Fruit fly (Drosophila melanogaster) whole organism, prepupa: Measurements from ENCODE around the gene CG43675.

ENCODE experiments used
- Blimp-1 ChIP-seq: fragments of 200-800 bp; sonication (Bioruptor generic); optimal IDR thresholded peaks from 3 replicates; lab custom pipeline; 2017; ENCODE audit warnings: missing biosample characterization, missing genetic modification characterization, mild to moderate bottlenecking, moderate library complexity, missing genetic modification reagents
- CG10631 ChIP-seq: fragments of 200-800 bp; sonication (Bioruptor generic); optimal IDR thresholded peaks from 2 replicates; lab custom pipeline; 2016; ENCODE audit warnings: missing biosample characterization, missing genetic modification characterization
- CG10669 ChIP-seq: fragments of 200-800 bp; sonication (Bioruptor generic); optimal IDR thresholded peaks from 3 replicates; lab custom pipeline; 2018; ENCODE audit warnings: missing biosample characterization, mild to moderate bottlenecking, missing genetic modification characterization, moderate library complexity
- CG11294 ChIP-seq: fragments of 200-800 bp; sonication (Bioruptor generic); IDR thresholded peaks from 2 replicates; pipeline ENCODE4 v1.3.6; 2022; ENCODE audit warnings: missing biosample characterization, missing genetic modification characterization
- CG11762 ChIP-seq: fragments of 200-800 bp; sonication (Bioruptor generic); optimal IDR thresholded peaks from 3 replicates; lab custom pipeline; 2016; ENCODE audit warnings: missing biosample characterization, missing genetic modification characterization; ENCODE audit not compliant: insufficient read depth
- CG11902 ChIP-seq: fragments of 200-800 bp; sonication (Bioruptor generic); optimal IDR thresholded peaks from 3 replicates; lab custom pipeline; 2016; ENCODE audit warnings: missing biosample characterization, missing genetic modification characterization
- CG15336 ChIP-seq: fragments of 200-800 bp; sonication (Bioruptor generic); IDR thresholded peaks from 2 replicates; pipeline ENCODE4 v1.3.6; 2022; ENCODE audit warnings: missing biosample characterization, missing genetic modification characterization
- CG1621 ChIP-seq: fragments of 200-800 bp; sonication (Bioruptor generic); optimal IDR thresholded peaks from 3 replicates; lab custom pipeline; 2018; ENCODE audit warnings: missing biosample characterization, mild to moderate bottlenecking, missing genetic modification characterization
- CG16779 ChIP-seq: fragments of 200-800 bp; sonication (Bioruptor generic); optimal IDR thresholded peaks from 3 replicates; lab custom pipeline; 2017; ENCODE audit warnings: missing biosample characterization, mild to moderate bottlenecking, missing genetic modification characterization
- CG3032 ChIP-seq: fragments of 200-800 bp; optimal IDR thresholded peaks from 2 replicates; lab custom pipeline; 2019; ENCODE audit warnings: missing biosample characterization, mild to moderate bottlenecking, missing genetic modification characterization, moderate library complexity
- CG31627 ChIP-seq: fragments of 200-800 bp; sonication (Bioruptor generic); optimal IDR thresholded peaks from 3 replicates; lab custom pipeline; 2016; ENCODE audit warnings: missing biosample characterization, missing genetic modification characterization
- CG32006 ChIP-seq: fragments of 200-800 bp; sonication (Bioruptor generic); optimal IDR thresholded peaks from 3 replicates; lab custom pipeline; 2017; ENCODE audit warnings: missing biosample characterization, mild to moderate bottlenecking, missing genetic modification characterization
- CG34406 ChIP-seq: fragments of 200-800 bp; sonication (Bioruptor generic); optimal IDR thresholded peaks from 3 replicates; lab custom pipeline; 2016; ENCODE audit warnings: missing biosample characterization, missing genetic modification characterization
- CG3919 ChIP-seq: fragments of 200-800 bp; sonication (Bioruptor generic); optimal IDR thresholded peaks from 3 replicates; lab custom pipeline; 2016; ENCODE audit warnings: missing biosample characterization, missing genetic modification characterization
- CG4318 ChIP-seq: fragments of 200-800 bp; sonication (Bioruptor generic); optimal IDR thresholded peaks from 3 replicates; lab custom pipeline; 2017; ENCODE audit warnings: missing biosample characterization, mild to moderate bottlenecking, missing genetic modification characterization
- CG6163 ChIP-seq: fragments of 200-800 bp; sonication (Bioruptor generic); IDR thresholded peaks from 3 replicates; pipeline ENCODE4 v1.3.6; 2022; ENCODE audit warnings: missing biosample characterization, missing genetic modification characterization
- CG6276 ChIP-seq: fragments of 200-800 bp; sonication (Bioruptor generic); optimal IDR thresholded peaks from 2 replicates; lab custom pipeline; 2017; ENCODE audit warnings: missing biosample characterization, mild to moderate bottlenecking, missing genetic modification characterization
- CG6792 ChIP-seq: fragments of 200-800 bp; sonication (Bioruptor generic); optimal IDR thresholded peaks from 3 replicates; lab custom pipeline; 2016; ENCODE audit warnings: missing biosample characterization, missing genetic modification characterization
- CG6808 ChIP-seq: fragments of 200-800 bp; sonication (Bioruptor generic); optimal IDR thresholded peaks from 3 replicates; lab custom pipeline; 2017; ENCODE audit warnings: missing biosample characterization, missing genetic modification characterization, mild to moderate bottlenecking, moderate library complexity, missing genetic modification reagents
- CG6854 ChIP-seq: fragments of 200-800 bp; sonication (Bioruptor generic); optimal IDR thresholded peaks from 2 replicates; lab custom pipeline; 2017; ENCODE audit warnings: missing biosample characterization, mild to moderate bottlenecking, missing genetic modification characterization
- CG8119 ChIP-seq: fragments of 200-800 bp; sonication (Bioruptor generic); IDR thresholded peaks from 3 replicates; pipeline ENCODE4 v1.3.6; 2022; ENCODE audit warnings: missing biosample characterization, missing genetic modification characterization
- CG8319 ChIP-seq: fragments of 200-800 bp; sonication (Bioruptor generic); optimal IDR thresholded peaks from 3 replicates; lab custom pipeline; 2016; ENCODE audit warnings: missing biosample characterization, missing genetic modification characterization
- CG9139 ChIP-seq: fragments of 200-800 bp; sonication (Bioruptor generic); optimal IDR thresholded peaks from 3 replicates; lab custom pipeline; 2017; ENCODE audit warnings: missing biosample characterization, mild to moderate bottlenecking, missing genetic modification characterization
- Eip75B ChIP-seq: fragments of 200-800 bp; sonication (Bioruptor generic); optimal IDR thresholded peaks from 3 replicates; lab custom pipeline; 2016; ENCODE audit warnings: missing biosample characterization, missing genetic modification characterization
- Eip93F ChIP-seq: fragments of 200-800 bp; sonication (Bioruptor generic); optimal IDR thresholded peaks from 2 replicates; lab custom pipeline; 2016; ENCODE audit warnings: missing biosample characterization, mild to moderate bottlenecking, missing genetic modification characterization
- Ets96B ChIP-seq: fragments of 200-800 bp; optimal IDR thresholded peaks from 2 replicates; lab custom pipeline; 2019; ENCODE audit warnings: missing biosample characterization, mild to moderate bottlenecking, missing genetic modification characterization, moderate library complexity
- Gug ChIP-seq: fragments of 200-800 bp; sonication (Bioruptor generic); IDR thresholded peaks from 2 replicates; pipeline ENCODE4 v1.3.6; 2022; ENCODE audit warnings: missing biosample characterization, missing genetic modification characterization
- Hr38 ChIP-seq: sonication (Bioruptor generic); optimal IDR thresholded peaks from 2 replicates; lab custom pipeline; 2016; ENCODE audit warnings: missing biosample characterization, missing genetic modification characterization
- Hr39 ChIP-seq: fragments of 200-800 bp; sonication (Bioruptor generic); optimal IDR thresholded peaks from 2 replicates; lab custom pipeline; 2016; ENCODE audit warnings: missing biosample characterization, missing genetic modification characterization
- Hr4 ChIP-seq: fragments of 200-800 bp; sonication (Bioruptor generic); optimal IDR thresholded peaks from 3 replicates; lab custom pipeline; 2016; ENCODE audit warnings: missing biosample characterization, missing genetic modification characterization
- Met ChIP-seq: fragments of 200-800 bp; sonication (Bioruptor generic); optimal IDR thresholded peaks from 3 replicates; lab custom pipeline; 2016; ENCODE audit warnings: missing biosample characterization, missing genetic modification characterization
- OdsH ChIP-seq: fragments of 200-800 bp; sonication (Bioruptor generic); optimal IDR thresholded peaks from 3 replicates; lab custom pipeline; 2016; ENCODE audit warnings: missing biosample characterization, missing genetic modification characterization
- Sox14 ChIP-seq: fragments of 200-800 bp; sonication (Bioruptor generic); optimal IDR thresholded peaks from 3 replicates; lab custom pipeline; 2016; ENCODE audit warnings: missing biosample characterization, missing genetic modification characterization
- achi ChIP-seq: fragments of 200-800 bp; sonication (Bioruptor generic); optimal IDR thresholded peaks from 3 replicates; lab custom pipeline; 2016; ENCODE audit warnings: missing biosample characterization, missing genetic modification characterization
- acj6 ChIP-seq: fragments of 200-800 bp; sonication (Bioruptor generic); optimal IDR thresholded peaks from 3 replicates; lab custom pipeline; 2016; ENCODE audit warnings: missing biosample characterization, missing genetic modification characterization
- cyc ChIP-seq: fragments of 200-800 bp; sonication (Bioruptor generic); optimal IDR thresholded peaks from 3 replicates; lab custom pipeline; 2016; ENCODE audit warnings: missing biosample characterization, missing genetic modification characterization
- dac ChIP-seq: fragments of 200-800 bp; sonication (Bioruptor generic); optimal IDR thresholded peaks from 2 replicates; lab custom pipeline; 2017; ENCODE audit warnings: missing biosample characterization, mild to moderate bottlenecking, missing genetic modification characterization
- dsx ChIP-seq: fragments of 200-800 bp; optimal IDR thresholded peaks from 3 replicates; lab custom pipeline; 2019; ENCODE audit warnings: missing biosample characterization, mild to moderate bottlenecking, missing genetic modification characterization, moderate library complexity; ENCODE audit not compliant: poor library complexity, severe bottlenecking
- eg ChIP-seq: fragments of 200-800 bp; sonication (Bioruptor generic); IDR thresholded peaks from 3 replicates; pipeline ENCODE4 v1.3.6; 2022; ENCODE audit warnings: missing biosample characterization, missing genetic modification characterization
- esn ChIP-seq: fragments of 200-800 bp; sonication (Bioruptor generic); optimal IDR thresholded peaks from 2 replicates; lab custom pipeline; 2016; ENCODE audit warnings: missing biosample characterization, mild to moderate bottlenecking, missing genetic modification characterization, moderate library complexity
- fkh ChIP-seq: fragments of 200-800 bp; sonication (Bioruptor generic); optimal IDR thresholded peaks from 3 replicates; lab custom pipeline; 2017; ENCODE audit warnings: missing biosample characterization, mild to moderate bottlenecking, missing genetic modification characterization, moderate library complexity
- lz ChIP-seq: fragments of 200-800 bp; sonication (Bioruptor generic); optimal IDR thresholded peaks from 3 replicates; lab custom pipeline; 2016; ENCODE audit warnings: missing biosample characterization, missing genetic modification characterization
- net ChIP-seq: fragments of 200-800 bp; sonication (Bioruptor generic); optimal IDR thresholded peaks from 3 replicates; lab custom pipeline; 2016; ENCODE audit warnings: missing biosample characterization, missing genetic modification characterization
- pdm3 ChIP-seq: fragments of 200-800 bp; sonication (Bioruptor generic); optimal IDR thresholded peaks from 3 replicates; lab custom pipeline; 2016; ENCODE audit warnings: missing biosample characterization, missing genetic modification characterization
- salr ChIP-seq, 2 experiments: fragments of 200-800 bp; sonication (Bioruptor generic); optimal IDR thresholded peaks; 3 replicates each; lab custom pipeline; 2016 to 2018; ENCODE audit warnings: missing biosample characterization in 2 of 2, missing genetic modification characterization in 2 of 2, mild to moderate bottlenecking in 1 of 2
- spab ChIP-seq: fragments of 200-800 bp; sonication (Bioruptor generic); optimal IDR thresholded peaks from 2 replicates; lab custom pipeline; 2017; ENCODE audit warnings: missing biosample characterization, mild to moderate bottlenecking, missing genetic modification characterization, missing genetic modification reagents
- ss ChIP-seq, 2 experiments: fragments of 200-800 bp; sonication (Bioruptor generic); optimal IDR thresholded peaks; 2 replicates in 1 of 2; 3 replicates in 1 of 2; lab custom pipeline; 2017 to 2018; ENCODE audit warnings: mild to moderate bottlenecking in 2 of 2, missing biosample characterization in 2 of 2, missing genetic modification characterization in 2 of 2, moderate library complexity in 1 of 2
- svp ChIP-seq: fragments of 200-800 bp; sonication (Bioruptor generic); peaks from one replicate; lab custom pipeline; 2016; ENCODE audit warnings: missing biosample characterization, missing genetic modification characterization
- topi ChIP-seq: fragments of 200-800 bp; sonication (Bioruptor generic); optimal IDR thresholded peaks from 3 replicates; lab custom pipeline; 2016; ENCODE audit warnings: missing biosample characterization, missing genetic modification characterization

CG43675 gene

DNA sequence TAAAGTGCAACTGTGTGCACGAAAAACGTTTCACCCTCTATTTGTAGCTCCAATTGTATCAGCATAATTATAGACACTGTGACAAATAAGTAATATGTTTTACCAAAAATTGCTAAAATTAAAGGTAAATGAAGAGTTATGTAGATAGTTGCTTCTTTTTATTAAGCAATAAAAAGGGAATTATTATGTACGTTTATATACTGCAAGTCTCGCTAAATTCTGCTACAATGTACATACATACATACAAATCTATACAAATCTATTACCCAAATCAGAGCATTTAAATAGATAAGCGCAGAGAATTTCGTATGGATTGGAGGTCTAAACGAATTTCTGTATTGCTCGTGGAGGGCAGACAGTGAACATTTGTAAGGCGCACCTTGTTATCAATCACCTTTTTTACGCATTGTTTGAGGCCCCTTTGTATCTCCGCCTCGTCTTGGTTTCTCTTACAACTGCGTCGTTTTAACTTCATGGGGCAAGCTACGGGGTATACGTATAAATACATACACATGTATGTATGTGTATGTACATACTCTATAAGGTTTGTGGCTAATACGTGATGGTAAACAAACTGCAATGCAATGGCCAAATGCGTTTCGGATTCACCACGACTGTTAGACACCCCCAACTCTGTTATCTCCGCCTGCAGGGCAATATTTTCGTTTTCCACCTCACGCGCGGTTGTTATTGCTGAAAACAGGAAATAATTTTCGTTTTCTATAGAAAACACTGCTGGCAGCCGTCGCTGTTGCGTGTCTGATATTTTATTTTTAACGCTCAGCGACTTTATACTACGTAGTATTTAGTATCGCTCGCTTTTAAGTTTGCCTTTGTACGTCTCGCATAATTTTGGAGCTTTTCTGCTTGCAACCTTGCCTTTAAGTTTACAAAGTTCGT lies 15.9 kb upstream of the CG43675 start:
- TF ChIP-seq esn (GFP tag; lab: Kevin White, UChicago): peak; percentile 82
- peak; percentile 87 for TF ChIP-seq eg (GFP tag; lab: Robert Waterston, UW)
- TF ChIP-seq CG3032 (tag; lab: Kevin White, UChicago): peak; percentile 75
- TF ChIP-seq Met: peak; percentile 81
- peak; percentile 65 for TF ChIP-seq spab
- TF ChIP-seq dac: peak; percentile 24
- TF ChIP-seq Hr4 (GFP tag; lab: Kevin White, UChicago): peak; percentile 89
- peak; percentile 76 for TF ChIP-seq CG4318
- TF ChIP-seq CG34406 (GFP tag; lab: Kevin White, UChicago): peak; percentile 58
- peak; percentile 19 for TF ChIP-seq CG9139 (GFP tag; lab: Kevin White, UChicago)
- no peak for TF ChIP-seq CG6854 (GFP tag; lab: Kevin White, UChicago)
- peak; percentile 78 for TF ChIP-seq CG10669 (GFP tag; lab: Kevin White, UChicago)
- peak; percentile 76 for TF ChIP-seq CG11762 (GFP tag; lab: Kevin White, UChicago)
- peak; percentile 57 for TF ChIP-seq Gug (GFP tag; lab: Robert Waterston, UW)
- peak; percentile 83 for TF ChIP-seq topi (GFP tag; lab: Kevin White, UChicago)
- TF ChIP-seq ss (GFP tag; optimal IDR thresholded peaks at IDR 0.05; lab: Kevin White, UChicago): peak; percentile 27 to 68
- TF ChIP-seq CG6808 (GFP tag; lab: Kevin White, UChicago): peak; percentile 65
- TF ChIP-seq Hr38: no peak
- TF ChIP-seq OdsH (GFP tag; lab: Kevin White, UChicago): peak; percentile 80
- peak; percentile 83 for TF ChIP-seq pdm3 (GFP tag; lab: Kevin White, UChicago)
- TF ChIP-seq CG16779 (tag; lab: Kevin White, UChicago): peak; percentile 47
- peak; percentile 66 for TF ChIP-seq CG31627
- peak; percentile 76 for TF ChIP-seq CG3919
- peak; percentile 79 for TF ChIP-seq acj6 (GFP tag; lab: Kevin White, UChicago)
- peak; percentile 83 for TF ChIP-seq CG6276 (GFP tag; lab: Kevin White, UChicago)
- peak; percentile 61 for TF ChIP-seq CG1621 (tag; lab: Kevin White, UChicago)
- peak; percentile 61 for TF ChIP-seq Eip93F (GFP tag; lab: Kevin White, UChicago)
- no peak for TF ChIP-seq Blimp-1
- peak; percentile 58 for TF ChIP-seq CG8319 (GFP tag; lab: Kevin White, UChicago)
- peak; percentile 80 for TF ChIP-seq net (GFP tag; lab: Kevin White, UChicago)
- TF ChIP-seq CG11902 (GFP tag; lab: Kevin White, UChicago): no peak
- peak; percentile 74 for TF ChIP-seq dsx (GFP tag; lab: Kevin White, UChicago)
- TF ChIP-seq CG6792 (GFP tag; lab: Kevin White, UChicago): peak; percentile 62
- peak; percentile 79 for TF ChIP-seq lz
- peak; percentile 83 for TF ChIP-seq Ets96B (tag; lab: Kevin White, UChicago)
- peak; percentile 92 for TF ChIP-seq svp (GFP tag; lab: Kevin White, UChicago)
- peak; percentile 87 for TF ChIP-seq CG15336 (GFP tag; lab: Robert Waterston, UW)
- TF ChIP-seq Hr39 (GFP tag; lab: Kevin White, UChicago): peak; percentile 68
- TF ChIP-seq Sox14 (GFP tag; lab: Kevin White, UChicago): peak; percentile 72
- TF ChIP-seq CG10631: peak; percentile 81
- peak; percentile 29 to 92 for TF ChIP-seq salr (GFP tag; optimal IDR thresholded peaks at IDR 0.05; lab: Kevin White, UChicago)
- TF ChIP-seq CG32006 (GFP tag; lab: Kevin White, UChicago): peak; percentile 85
- TF ChIP-seq CG11294: peak; percentile 40
- peak; percentile 34 for TF ChIP-seq fkh (GFP tag; lab: Kevin White, UChicago)
- TF ChIP-seq Eip75B: peak; percentile 82
- TF ChIP-seq CG6163 (GFP tag; lab: Robert Waterston, UW): peak; percentile 56; the same call in 2 of the 3 replicates
- TF ChIP-seq cyc (GFP tag; lab: Kevin White, UChicago): peak; percentile 68
- TF ChIP-seq CG8119 (GFP tag; lab: Robert Waterston, UW): peak; percentile 86; the same call in 2 of the 3 replicates
- TF ChIP-seq achi (GFP tag; lab: Kevin White, UChicago): peak; percentile 75
